Fruit fly (Drosophila melanogaster) whole organism, embryonic: Measurements from ENCODE around the gene CG32192.

Experiments used
- Adf1 ChIP-seq: fragments of 200-800 bp; sonication (Bioruptor generic); IDR thresholded peaks from 2 replicates; pipeline ENCODE4 v1.3.6; 2022; ENCODE audit warnings: missing biosample characterization, missing genetic modification characterization
- Blimp-1 ChIP-seq: fragments of 200-800 bp; sonication (Bioruptor generic); optimal IDR thresholded peaks from 3 replicates; lab custom pipeline; 2018; ENCODE audit warnings: missing biosample characterization, missing genetic modification characterization, mild to moderate bottlenecking, moderate library complexity, missing genetic modification reagents
- CG10565 ChIP-seq: fragments of 200-800 bp; sonication (Bioruptor generic); optimal IDR thresholded peaks from 3 replicates; lab custom pipeline; 2016; ENCODE audit warnings: missing biosample characterization, mild to moderate bottlenecking, missing genetic modification characterization
- CG10654 ChIP-seq: fragments of 200-800 bp; sonication (Bioruptor generic); optimal IDR thresholded peaks from 2 replicates; lab custom pipeline; 2016; ENCODE audit warnings: missing biosample characterization, missing genetic modification characterization
- CG11247 ChIP-seq: fragments of 200-800 bp; sonication (Bioruptor generic); IDR thresholded peaks from 2 replicates; pipeline ENCODE4 v1.3.6; 2022; ENCODE audit warnings: missing biosample characterization, missing genetic modification characterization
- CG11696 ChIP-seq: fragments of 200-800 bp; sonication (Bioruptor generic); IDR thresholded peaks from 2 replicates; pipeline ENCODE4 v1.3.6; 2022; ENCODE audit warnings: missing biosample characterization, missing genetic modification characterization
- CG12071 ChIP-seq: fragments of 200-800 bp; sonication (Bioruptor generic); optimal IDR thresholded peaks from 3 replicates; lab custom pipeline; 2018; ENCODE audit warnings: missing biosample characterization, mild to moderate bottlenecking, missing genetic modification characterization
- CG12104 ChIP-seq: fragments of 200-800 bp; sonication (Bioruptor generic); optimal IDR thresholded peaks from 3 replicates; lab custom pipeline; 2016; ENCODE audit warnings: missing biosample characterization, missing genetic modification characterization
- CG1233 ChIP-seq: fragments of 200-800 bp; sonication (Bioruptor generic); optimal IDR thresholded peaks from 4 replicates; lab custom pipeline; 2018; ENCODE audit warnings: missing biosample characterization, mild to moderate bottlenecking, missing genetic modification characterization
- CG12744 ChIP-seq: fragments of 200-800 bp; sonication (Bioruptor generic); optimal IDR thresholded peaks from 2 replicates; lab custom pipeline; 2016; ENCODE audit warnings: missing biosample characterization, missing genetic modification characterization
- CG12769 ChIP-seq: fragments of 200-800 bp; sonication (Bioruptor generic); optimal IDR thresholded peaks from 2 replicates; lab custom pipeline; 2019; ENCODE audit warnings: missing biosample characterization, mild to moderate bottlenecking, missing genetic modification characterization, moderate library complexity
- CG13287 ChIP-seq: fragments of 200-800 bp; sonication (Bioruptor generic); IDR thresholded peaks from 2 replicates; pipeline ENCODE4 v1.3.6; 2022; ENCODE audit warnings: missing biosample characterization, missing genetic modification characterization; ENCODE audit not compliant: partially characterized antibody
- CG1529 ChIP-seq: fragments of 200-800 bp; sonication (Bioruptor generic); optimal IDR thresholded peaks from 3 replicates; lab custom pipeline; 2018; ENCODE audit warnings: missing biosample characterization, missing genetic modification characterization
- CG15696 ChIP-seq: fragments of 200-800 bp; sonication (Bioruptor generic); optimal IDR thresholded peaks from 2 replicates; lab custom pipeline; 2019; ENCODE audit warnings: missing biosample characterization, mild to moderate bottlenecking, missing genetic modification characterization, moderate library complexity
- CG16779 ChIP-seq: fragments of 200-800 bp; sonication (Bioruptor generic); IDR thresholded peaks from 2 replicates; pipeline ENCODE4 v1.3.6; 2022; ENCODE audit warnings: missing biosample characterization, missing genetic modification characterization
- CG16863 ChIP-seq: fragments of 200-800 bp; sonication (Bioruptor generic); optimal IDR thresholded peaks from 3 replicates; lab custom pipeline; 2016; ENCODE audit warnings: missing biosample characterization, missing genetic modification characterization
- CG18476 ChIP-seq: fragments of 200-800 bp; sonication (Bioruptor generic); optimal IDR thresholded peaks from 2 replicates; lab custom pipeline; 2016; ENCODE audit warnings: missing biosample characterization, mild to moderate bottlenecking, missing genetic modification characterization
- CG2199 ChIP-seq: fragments of 200-800 bp; sonication (Bioruptor generic); IDR thresholded peaks from 3 replicates; pipeline ENCODE4 v1.3.6; 2022; ENCODE audit warnings: missing biosample characterization, missing genetic modification characterization
- CG30020 ChIP-seq: fragments of 200-800 bp; optimal IDR thresholded peaks from 2 replicates; lab custom pipeline; 2019; ENCODE audit warnings: missing biosample characterization, mild to moderate bottlenecking, missing genetic modification characterization, moderate library complexity
- CG3281 ChIP-seq: fragments of 200-800 bp; sonication (Bioruptor generic); optimal IDR thresholded peaks from 3 replicates; lab custom pipeline; 2017; ENCODE audit warnings: missing biosample characterization, mild to moderate bottlenecking, missing genetic modification characterization
- CG3847 ChIP-seq: fragments of 200-800 bp; sonication (Bioruptor generic); IDR thresholded peaks from 2 replicates; pipeline ENCODE4 v1.3.6; 2022; ENCODE audit warnings: missing biosample characterization, missing genetic modification characterization
- CG3995 ChIP-seq: fragments of 200-800 bp; sonication (Bioruptor generic); optimal IDR thresholded peaks from 3 replicates; lab custom pipeline; 2016; ENCODE audit warnings: missing biosample characterization, missing genetic modification characterization
- CG42726 ChIP-seq: fragments of 200-800 bp; sonication (Bioruptor generic); IDR thresholded peaks from 2 replicates; pipeline ENCODE4 v1.3.6; 2022; ENCODE audit warnings: missing biosample characterization, missing genetic modification characterization; ENCODE audit not compliant: partially characterized antibody
- CG4730 ChIP-seq: fragments of 200-800 bp; sonication (Bioruptor generic); IDR thresholded peaks from 2 replicates; pipeline ENCODE4 v1.3.6; 2022; ENCODE audit warnings: missing biosample characterization, missing genetic modification characterization
- CG7357 ChIP-seq: fragments of 200-800 bp; sonication (Bioruptor generic); IDR thresholded peaks from 3 replicates; pipeline ENCODE4 v1.3.6; 2022; ENCODE audit warnings: missing biosample characterization, missing genetic modification characterization
- CG9437 ChIP-seq: fragments of 200-800 bp; sonication (Bioruptor generic); optimal IDR thresholded peaks from 2 replicates; lab custom pipeline; 2018; ENCODE audit warnings: missing biosample characterization, mild to moderate bottlenecking, missing genetic modification characterization
- CG9876 ChIP-seq: fragments of 200-800 bp; sonication (Bioruptor generic); optimal IDR thresholded peaks from 2 replicates; lab custom pipeline; 2016; ENCODE audit warnings: missing biosample characterization, missing genetic modification characterization
- CHES-1-like ChIP-seq: fragments of 200-800 bp; sonication (Bioruptor generic); optimal IDR thresholded peaks from 2 replicates; lab custom pipeline; 2016; ENCODE audit warnings: missing biosample characterization, missing genetic modification characterization
- Dad ChIP-seq: fragments of 200-800 bp; sonication (Bioruptor generic); optimal IDR thresholded peaks from 3 replicates; lab custom pipeline; 2016; ENCODE audit warnings: missing biosample characterization, missing genetic modification characterization
- MTF-1 ChIP-seq: fragments of 200-800 bp; sonication (Bioruptor generic); optimal IDR thresholded peaks from 2 replicates; lab custom pipeline; 2018; ENCODE audit warnings: missing biosample characterization, mild to moderate bottlenecking, missing genetic modification characterization, borderline replicate concordance
- Ssrp ChIP-seq: fragments of 200-800 bp; sonication (Bioruptor generic); optimal IDR thresholded peaks from 2 replicates; lab custom pipeline; 2018; ENCODE audit warnings: missing biosample characterization, mild to moderate bottlenecking, missing genetic modification characterization, moderate library complexity
- Usf ChIP-seq: fragments of 200-800 bp; sonication (Bioruptor generic); optimal IDR thresholded peaks from 2 replicates; lab custom pipeline; 2017; ENCODE audit warnings: missing genotype, missing biosample characterization, missing genetic modification characterization
- ash1 ChIP-seq: fragments of 200-800 bp; sonication (Bioruptor generic); optimal IDR thresholded peaks from 2 replicates; lab custom pipeline; 2018; ENCODE audit warnings: missing biosample characterization, mild to moderate bottlenecking, missing genetic modification characterization
- bbx ChIP-seq: fragments of 200-800 bp; sonication (Bioruptor generic); IDR thresholded peaks from 2 replicates; pipeline ENCODE4 v1.3.6; 2022; ENCODE audit warnings: missing biosample characterization, missing genetic modification characterization; ENCODE audit not compliant: partially characterized antibody
- bigmax ChIP-seq: fragments of 200-800 bp; sonication (Bioruptor generic); optimal IDR thresholded peaks from 2 replicates; lab custom pipeline; 2018; ENCODE audit warnings: missing biosample characterization, mild to moderate bottlenecking, missing genetic modification characterization
- chinmo ChIP-seq: fragments of 200-800 bp; sonication (Bioruptor generic); IDR thresholded peaks from 4 replicates; pipeline ENCODE4 v1.3.6; 2022; ENCODE audit warnings: missing biosample characterization, missing genetic modification characterization; ENCODE audit not compliant: partially characterized antibody
- dimm ChIP-seq: fragments of 200-800 bp; sonication (Bioruptor generic); IDR thresholded peaks from 2 replicates; pipeline ENCODE4 v1.3.6; 2022; ENCODE audit warnings: missing biosample characterization, missing genetic modification characterization
- fd96Cb ChIP-seq: fragments of 200-800 bp; sonication (Bioruptor generic); optimal IDR thresholded peaks from 2 replicates; lab custom pipeline; 2018; ENCODE audit warnings: missing biosample characterization, mild to moderate bottlenecking, missing genetic modification characterization, moderate library complexity
- fu2 ChIP-seq: fragments of 200-800 bp; sonication (Bioruptor generic); optimal IDR thresholded peaks from 2 replicates; lab custom pipeline; 2016; ENCODE audit warnings: missing biosample characterization, missing genetic modification characterization
- mirr ChIP-seq: fragments of 200-800 bp; sonication (Bioruptor generic); optimal IDR thresholded peaks from 3 replicates; lab custom pipeline; 2018; ENCODE audit warnings: missing biosample characterization, mild to moderate bottlenecking, missing genetic modification characterization
- nmo ChIP-seq: fragments of 200-800 bp; sonication (Bioruptor generic); optimal IDR thresholded peaks from 2 replicates; lab custom pipeline; 2018; ENCODE audit warnings: missing biosample characterization, mild to moderate bottlenecking, missing genetic modification characterization, moderate library complexity
- pfk ChIP-seq: fragments of 200-800 bp; sonication (Bioruptor generic); optimal IDR thresholded peaks from 2 replicates; lab custom pipeline; 2018; ENCODE audit warnings: missing biosample characterization, mild to moderate bottlenecking, missing genetic modification characterization, moderate library complexity
- pho ChIP-seq: fragments of 200-800 bp; sonication (Bioruptor generic); optimal IDR thresholded peaks from 2 replicates; lab custom pipeline; 2016; ENCODE audit warnings: missing biosample characterization, missing genetic modification characterization
- pita ChIP-seq: fragments of 200-800 bp; sonication (Bioruptor generic); optimal IDR thresholded peaks from 2 replicates; lab custom pipeline; 2017; ENCODE audit warnings: missing biosample characterization, mild to moderate bottlenecking, missing genetic modification characterization
- run ChIP-seq: fragments of 200-800 bp; sonication (Bioruptor generic); optimal IDR thresholded peaks from 3 replicates; lab custom pipeline; 2018; ENCODE audit warnings: missing biosample characterization, mild to moderate bottlenecking, missing genetic modification characterization
- sc ChIP-seq, 3 experiments: fragments of >200 bp in 2 of 3; fragments of 200-800 bp in 1 of 3; sonication (Bioruptor generic) in 1 of 3; optimal IDR thresholded peaks; 2 replicates in 2 of 3; 3 replicates in 1 of 3; lab custom pipeline; 2017; ENCODE audit warnings: mild to moderate bottlenecking in 1 of 3, missing biosample characterization in 1 of 3, missing genetic modification characterization in 1 of 3, missing genetic modification reagents in 1 of 3
- tgo ChIP-seq: fragments of 200-800 bp; sonication (Bioruptor generic); IDR thresholded peaks from 3 replicates; pipeline ENCODE4 v1.3.6; 2022; ENCODE audit warnings: missing biosample characterization, missing genetic modification characterization
- unpg ChIP-seq: fragments of 200-800 bp; sonication (Bioruptor generic); optimal IDR thresholded peaks from 3 replicates; lab custom pipeline; 2018; ENCODE audit warnings: missing biosample characterization, mild to moderate bottlenecking, missing genetic modification characterization, moderate library complexity

Gene CG32192

DNA sequence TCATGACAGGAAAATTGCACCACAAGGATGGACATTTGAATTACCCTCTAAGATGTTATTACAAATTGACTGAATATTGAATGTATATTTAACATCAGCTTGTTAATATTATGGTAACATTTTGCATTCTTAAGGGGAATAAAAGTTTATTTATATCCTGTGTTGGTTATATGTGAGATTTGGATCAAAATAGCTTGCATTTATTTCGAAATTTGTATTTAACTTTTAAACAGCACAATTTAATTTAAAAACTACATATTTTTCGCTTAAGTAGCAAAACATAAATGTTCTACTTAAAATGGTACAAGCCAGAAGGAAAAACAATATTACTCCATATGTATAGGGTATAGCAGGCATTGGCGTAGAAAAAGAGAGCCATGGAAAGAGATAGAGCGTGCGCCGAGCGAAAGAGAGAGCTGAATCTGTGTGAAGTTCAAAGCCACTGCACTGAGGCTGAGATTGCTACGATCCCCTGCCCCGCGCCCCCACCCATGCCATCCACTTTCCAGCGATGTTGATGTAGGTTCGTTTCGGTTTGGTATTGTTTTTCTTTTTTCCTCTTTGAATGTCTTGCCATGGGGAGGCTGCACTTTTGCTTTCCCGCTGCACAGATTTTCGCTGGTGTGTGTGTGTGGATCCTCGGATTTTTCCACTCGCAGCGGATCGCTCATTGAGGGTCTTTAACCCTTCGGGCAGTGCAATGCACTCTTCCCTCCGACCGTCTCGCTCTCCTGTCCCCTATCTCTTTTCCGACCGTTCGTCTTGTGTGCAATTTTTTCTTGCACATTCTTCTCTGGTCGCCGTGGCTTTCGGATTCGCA is 34.9 kb upstream of the CG32192 start (continued):
- TF ChIP-seq CG13287 (GFP tag; lab: Robert Waterston, UW) = no peak
- TF ChIP-seq chinmo = peak; percentile 77; the same call in 2 of the 4 replicates
- peak; percentile 87 for TF ChIP-seq CG9437
- peak; percentile 50 for TF ChIP-seq fu2 (GFP tag; lab: Kevin White, UChicago)
- TF ChIP-seq CG3995 (GFP tag; lab: Kevin White, UChicago) = no peak
- TF ChIP-seq Blimp-1 (GFP tag; lab: Kevin White, UChicago) = peak; percentile 88
- peak; percentile 97 for TF ChIP-seq CG15696 (tag; lab: Kevin White, UChicago)
- TF ChIP-seq fd96Cb (tag; lab: Kevin White, UChicago) = peak; percentile 88
- no peak for TF ChIP-seq pho (GFP tag; lab: Kevin White, UChicago)
- TF ChIP-seq Usf (GFP tag; lab: Kevin White, UChicago) = peak; percentile 88
- TF ChIP-seq sc (optimal IDR thresholded peaks at IDR 0.05; lab: Kevin White, UChicago) = no peak
- peak; percentile 89 for TF ChIP-seq sc (GFP tag; optimal IDR thresholded peaks at IDR 0.05; lab: Kevin White, UChicago)
- no peak for TF ChIP-seq run (tag; lab: Kevin White, UChicago)
- TF ChIP-seq CG12104 (GFP tag; lab: Kevin White, UChicago) = peak; percentile 85
- TF ChIP-seq CG11247 (GFP tag; lab: Robert Waterston, UW) = no peak
- TF ChIP-seq pfk (GFP tag; lab: Kevin White, UChicago) = no peak
- TF ChIP-seq CG1529 (GFP tag; lab: Kevin White, UChicago) = peak; percentile 85
- TF ChIP-seq CG11696 (GFP tag; lab: Robert Waterston, UW) = 0 out of 2 replicates have a peak, but pooled peaks have one; percentile 13
- peak; percentile 64 for TF ChIP-seq CG10654 (GFP tag; lab: Kevin White, UChicago)
- TF ChIP-seq ash1 (GFP tag; lab: Kevin White, UChicago) = no peak
- TF ChIP-seq pita = no peak
- TF ChIP-seq bigmax (GFP tag; lab: Kevin White, UChicago) = no peak
- TF ChIP-seq CG18476 (GFP tag; lab: Kevin White, UChicago) = peak; percentile 76
- 0 out of 2 replicates have a peak, but pooled peaks have one; percentile 32 for TF ChIP-seq CG4730 (GFP tag; lab: Robert Waterston, UW)
- TF ChIP-seq unpg (GFP tag; lab: Kevin White, UChicago) = peak; percentile 73
- TF ChIP-seq bbx (GFP tag; lab: Robert Waterston, UW) = no peak
- peak; percentile 35; the same call in 1 of the 3 replicates for TF ChIP-seq tgo (GFP tag; lab: Robert Waterston, UW)
- peak; percentile 77 for TF ChIP-seq CG30020
- TF ChIP-seq CG16863 (GFP tag; lab: Kevin White, UChicago) = peak; percentile 86
- peak; percentile 52 for TF ChIP-seq CG3281
- no peak for TF ChIP-seq CG16779
- TF ChIP-seq nmo (GFP tag; lab: Kevin White, UChicago) = peak; percentile 96
- TF ChIP-seq CG1233 = peak; percentile 74
- TF ChIP-seq CG7357 (GFP tag; lab: Robert Waterston, UW) = peak; percentile 19; the same call in 1 of the 3 replicates
- no peak for TF ChIP-seq CG10565 (GFP tag; lab: Kevin White, UChicago)
- TF ChIP-seq Adf1 = no peak
- TF ChIP-seq Ssrp (tag; lab: Kevin White, UChicago) = peak; percentile 91
- no peak for TF ChIP-seq mirr
- TF ChIP-seq CG12071 (GFP tag; lab: Kevin White, UChicago) = no peak
- TF ChIP-seq CG12744 = peak; percentile 78
- TF ChIP-seq CG2199 (GFP tag; lab: Robert Waterston, UW) = peak; percentile 73; the same call in 2 of the 3 replicates
- peak; percentile 13 for TF ChIP-seq CG9876 (GFP tag; lab: Kevin White, UChicago)
- no peak for TF ChIP-seq CG3847 (GFP tag; lab: Robert Waterston, UW)
- no peak for TF ChIP-seq MTF-1 (GFP tag; lab: Kevin White, UChicago)
- TF ChIP-seq CG42726 = no peak
- TF ChIP-seq Dad (GFP tag; lab: Kevin White, UChicago) = peak; percentile 39
- TF ChIP-seq CG12769 (tag; lab: Kevin White, UChicago) = peak; percentile 5
- no peak for TF ChIP-seq dimm
- peak; percentile 75 for TF ChIP-seq CHES-1-like (GFP tag; lab: Kevin White, UChicago)
